Worm (Caenorhabditis elegans) whole organism, L1 larva: ENCODE data around the gene str-19.

Source experiments
- ceh-8 ChIP-seq: fragments of 200-800 bp; sonication (Bioruptor generic); optimal IDR thresholded peaks from 2 replicates; lab custom pipeline; 2018; ENCODE audit warnings: mild to moderate bottlenecking, missing genetic modification characterization, moderate library complexity, missing compliant biosample characterization
- lin-39 ChIP-seq: fragments of 150-350 bp; optimal IDR thresholded peaks from 2 replicates; lab custom pipeline; 2014; ENCODE audit warnings: missing biosample characterization, missing genetic modification reagents, missing genetic modification characterization
- nhr-77 ChIP-seq: fragments of 150-350 bp; optimal IDR thresholded peaks from 2 replicates; lab custom pipeline; 2014; ENCODE audit warnings: missing biosample characterization, missing genetic modification characterization

ce11 chrV:15781086-15781485 lies 36.8 kb upstream of the str-19 start, which contains the start of gene T26E4.2:
- TF ChIP-seq lin-39 (tag; lab: Kevin White, UChicago) (no peak), nhr-77 (tag; lab: Kevin White, UChicago) (no peak), ceh-8 (GFP tag; lab: Kevin White, UChicago) (no peak)
